Worm (Caenorhabditis elegans): Measurements from ENCODE around the gene C18E9.7.
A peak's percentile ranks its signal among the peaks of the same experiment; 100 is the strongest.

Gene C18E9.7

ce11 chrII:9017628-9018027 is 35.0 kb upstream of the C18E9.7 start:
- no peak for TF ChIP-seq ceh-13 (GFP tag; optimal IDR thresholded peaks at IDR 0.05)
- TF ChIP-seq flt-1 (GFP tag; IDR thresholded peaks at IDR 0.05): no peak
- no peak for TF ChIP-seq pes-1 (GFP tag; IDR thresholded peaks at IDR 0.05)
- no peak for TF ChIP-seq hnd-1 (tag; optimal IDR thresholded peaks at IDR 0.05)
- no peak for TF ChIP-seq B0310.2 (tag; optimal IDR thresholded peaks at IDR 0.05)
- TF ChIP-seq F13C5.2 (tag; optimal IDR thresholded peaks at IDR 0.05): no peak
- TF ChIP-seq tbx-11 (GFP tag; IDR thresholded peaks at IDR 0.05): no peak
- no peak for TF ChIP-seq hmg-4 (GFP tag; optimal IDR thresholded peaks at IDR 0.05)
- no peak for TF ChIP-seq ets-7 (tag; optimal IDR thresholded peaks at IDR 0.05)
- TF ChIP-seq sea-1 (GFP tag; conservative IDR thresholded peaks at IDR 0.05): no peak
- TF ChIP-seq scrt-1 (GFP tag; IDR thresholded peaks at IDR 0.05): no peak
- TF ChIP-seq ama-1 (optimal IDR thresholded peaks at IDR 0.05): no peak

ce11 chrII:9014877-9015505 is 32.4 kb upstream of the C18E9.7 start:
- TF ChIP-seq ceh-13 (GFP tag; optimal IDR thresholded peaks at IDR 0.05) (no peak), hnd-1 (tag; optimal IDR thresholded peaks at IDR 0.05) (no peak), scrt-1 (GFP tag; IDR thresholded peaks at IDR 0.05) (no peak), ceh-36 (tag; optimal IDR thresholded peaks at IDR 0.05) (no peak), hmbx-1 (tag; optimal IDR thresholded peaks at IDR 0.05) (no peak), tra-4 (tag; optimal IDR thresholded peaks at IDR 0.05) (no peak), ama-1 (optimal IDR thresholded peaks at IDR 0.05) (no peak), B0310.2 (tag; optimal IDR thresholded peaks at IDR 0.05) (no peak), F13C5.2 (tag; optimal IDR thresholded peaks at IDR 0.05) (no peak), tbx-11 (GFP tag; IDR thresholded peaks at IDR 0.05) (no peak), ets-7 (tag; optimal IDR thresholded peaks at IDR 0.05) (no peak), flt-1 (GFP tag; IDR thresholded peaks at IDR 0.05) (no peak), tbx-37 (GFP tag; conservative IDR thresholded peaks at IDR 0.05) (no peak), pes-1 (GFP tag; IDR thresholded peaks at IDR 0.05) (no peak), aly-1 (tag; optimal IDR thresholded peaks at IDR 0.05) (no peak), sea-1 (GFP tag; conservative IDR thresholded peaks at IDR 0.05) (no peak), hmg-4 (GFP tag; optimal IDR thresholded peaks at IDR 0.05) (no peak)

- TF ChIP-seq tra-4 (tag; optimal IDR thresholded peaks at IDR 0.05): no peak
- no peak for TF ChIP-seq aly-1 (tag; optimal IDR thresholded peaks at IDR 0.05)
- TF ChIP-seq hnd-1 (tag; optimal IDR thresholded peaks at IDR 0.05): no peak
- TF ChIP-seq hmg-4 (GFP tag; optimal IDR thresholded peaks at IDR 0.05): no peak
- TF ChIP-seq B0310.2 (tag; optimal IDR thresholded peaks at IDR 0.05): no peak
- no peak for TF ChIP-seq pes-1 (GFP tag; IDR thresholded peaks at IDR 0.05)
- TF ChIP-seq ceh-36 (tag; optimal IDR thresholded peaks at IDR 0.05): no peak
- no peak for TF ChIP-seq F13C5.2 (tag; optimal IDR thresholded peaks at IDR 0.05)
- TF ChIP-seq ceh-13 (GFP tag; optimal IDR thresholded peaks at IDR 0.05): no peak
- TF ChIP-seq ama-1 (optimal IDR thresholded peaks at IDR 0.05): no peak
- no peak for TF ChIP-seq flt-1 (GFP tag; IDR thresholded peaks at IDR 0.05)
- no peak for TF ChIP-seq ets-7 (tag; optimal IDR thresholded peaks at IDR 0.05)
Measured at ce11 chrII:9014188-9014587, 31.6 kb upstream of the C18E9.7 start.

- peak; percentile 12 for TF ChIP-seq hmg-4 (GFP tag; optimal IDR thresholded peaks at IDR 0.05)
- TF ChIP-seq scrt-1 (GFP tag; IDR thresholded peaks at IDR 0.05): no peak
- TF ChIP-seq pes-1 (GFP tag; IDR thresholded peaks at IDR 0.05): no peak
- no peak for TF ChIP-seq ceh-13 (GFP tag; optimal IDR thresholded peaks at IDR 0.05)
Measured at ce11 chrII:9013341-9013740, 30.8 kb upstream of the C18E9.7 start.

ce11 chrII:9010708-9011107 is 28.1 kb upstream of the C18E9.7 start:
- TF ChIP-seq tra-4 (tag; optimal IDR thresholded peaks at IDR 0.05) (no peak), scrt-1 (GFP tag; IDR thresholded peaks at IDR 0.05) (no peak), tbx-37 (GFP tag; conservative IDR thresholded peaks at IDR 0.05) (no peak), flt-1 (GFP tag; IDR thresholded peaks at IDR 0.05) (no peak), ceh-36 (tag; optimal IDR thresholded peaks at IDR 0.05) (no peak), pes-1 (GFP tag; IDR thresholded peaks at IDR 0.05) (no peak), hmg-4 (GFP tag; optimal IDR thresholded peaks at IDR 0.05) (no peak), ceh-13 (GFP tag; optimal IDR thresholded peaks at IDR 0.05) (no peak), F13C5.2 (tag; optimal IDR thresholded peaks at IDR 0.05) (no peak), B0310.2 (tag; optimal IDR thresholded peaks at IDR 0.05) (no peak), hmbx-1 (tag; optimal IDR thresholded peaks at IDR 0.05) (no peak), sea-1 (GFP tag; conservative IDR thresholded peaks at IDR 0.05) (no peak), ets-7 (tag; optimal IDR thresholded peaks at IDR 0.05) (no peak), tbx-11 (GFP tag; IDR thresholded peaks at IDR 0.05) (no peak), ama-1 (optimal IDR thresholded peaks at IDR 0.05) (no peak)

- TF ChIP-seq aly-1 (tag; optimal IDR thresholded peaks at IDR 0.05) (no peak), tra-4 (tag; optimal IDR thresholded peaks at IDR 0.05) (no peak), B0310.2 (tag; optimal IDR thresholded peaks at IDR 0.05) (no peak), ceh-13 (GFP tag; optimal IDR thresholded peaks at IDR 0.05) (no peak), hnd-1 (tag; optimal IDR thresholded peaks at IDR 0.05) (no peak), hmg-4 (GFP tag; optimal IDR thresholded peaks at IDR 0.05) (no peak), flt-1 (GFP tag; IDR thresholded peaks at IDR 0.05) (no peak), ceh-36 (tag; optimal IDR thresholded peaks at IDR 0.05) (no peak), F13C5.2 (tag; optimal IDR thresholded peaks at IDR 0.05) (no peak), ama-1 (optimal IDR thresholded peaks at IDR 0.05) (no peak), scrt-1 (GFP tag; IDR thresholded peaks at IDR 0.05) (no peak), hmbx-1 (tag; optimal IDR thresholded peaks at IDR 0.05) (no peak), pes-1 (GFP tag; IDR thresholded peaks at IDR 0.05) (no peak), tbx-11 (GFP tag; IDR thresholded peaks at IDR 0.05) (no peak), sea-1 (GFP tag; conservative IDR thresholded peaks at IDR 0.05) (no peak)
Measured at ce11 chrII:9009976-9010702, 27.6 kb upstream of the C18E9.7 start.

ce11 chrII:9007741-9008140 is 25.2 kb upstream of the C18E9.7 start:
- TF ChIP-seq scrt-1 (GFP tag; IDR thresholded peaks at IDR 0.05) (no peak), hnd-1 (tag; optimal IDR thresholded peaks at IDR 0.05) (no peak), ets-7 (tag; optimal IDR thresholded peaks at IDR 0.05) (no peak), hmg-4 (GFP tag; optimal IDR thresholded peaks at IDR 0.05) (no peak), aly-1 (tag; optimal IDR thresholded peaks at IDR 0.05) (no peak), sea-1 (GFP tag; conservative IDR thresholded peaks at IDR 0.05) (no peak), hmbx-1 (tag; optimal IDR thresholded peaks at IDR 0.05) (no peak), pes-1 (GFP tag; IDR thresholded peaks at IDR 0.05) (no peak), F13C5.2 (tag; optimal IDR thresholded peaks at IDR 0.05) (no peak), ceh-36 (tag; optimal IDR thresholded peaks at IDR 0.05) (no peak), B0310.2 (tag; optimal IDR thresholded peaks at IDR 0.05) (no peak), tra-4 (tag; optimal IDR thresholded peaks at IDR 0.05) (no peak), ceh-13 (GFP tag; optimal IDR thresholded peaks at IDR 0.05) (no peak), ama-1 (optimal IDR thresholded peaks at IDR 0.05) (no peak), tbx-11 (GFP tag; IDR thresholded peaks at IDR 0.05) (no peak), tbx-37 (GFP tag; conservative IDR thresholded peaks at IDR 0.05) (no peak), flt-1 (GFP tag; IDR thresholded peaks at IDR 0.05) (no peak)

Measured in whole organism, early embryonic.